Worm (Caenorhabditis elegans): ENCODE data around the gene C31B8.16.

ce11 chrV:2931252-2931651 lies 1.4 kb downstream of the C31B8.16 start, which contains the start of gene C31B8.1:
- no peak for TF ChIP-seq pag-3 (tag; optimal IDR thresholded peaks at IDR 0.05; ENCODE audit: borderline replicate concordance, insufficient read depth)
- TF ChIP-seq fos-1 (tag; optimal IDR thresholded peaks at IDR 0.05): no peak
- no peak for TF ChIP-seq rnt-1 (tag; optimal IDR thresholded peaks at IDR 0.05)
- no peak for TF ChIP-seq egl-27 (tag; optimal IDR thresholded peaks at IDR 0.05)
- TF ChIP-seq ceh-90 (tag; optimal IDR thresholded peaks at IDR 0.05): no peak
- TF ChIP-seq mdl-1 (tag; optimal IDR thresholded peaks at IDR 0.05): no peak
- no peak for TF ChIP-seq nhr-84 (tag; optimal IDR thresholded peaks at IDR 0.05)
